Fruit fly (Drosophila melanogaster): Measurements from ENCODE around the gene TrissinR.

Gene TrissinR

DNA sequence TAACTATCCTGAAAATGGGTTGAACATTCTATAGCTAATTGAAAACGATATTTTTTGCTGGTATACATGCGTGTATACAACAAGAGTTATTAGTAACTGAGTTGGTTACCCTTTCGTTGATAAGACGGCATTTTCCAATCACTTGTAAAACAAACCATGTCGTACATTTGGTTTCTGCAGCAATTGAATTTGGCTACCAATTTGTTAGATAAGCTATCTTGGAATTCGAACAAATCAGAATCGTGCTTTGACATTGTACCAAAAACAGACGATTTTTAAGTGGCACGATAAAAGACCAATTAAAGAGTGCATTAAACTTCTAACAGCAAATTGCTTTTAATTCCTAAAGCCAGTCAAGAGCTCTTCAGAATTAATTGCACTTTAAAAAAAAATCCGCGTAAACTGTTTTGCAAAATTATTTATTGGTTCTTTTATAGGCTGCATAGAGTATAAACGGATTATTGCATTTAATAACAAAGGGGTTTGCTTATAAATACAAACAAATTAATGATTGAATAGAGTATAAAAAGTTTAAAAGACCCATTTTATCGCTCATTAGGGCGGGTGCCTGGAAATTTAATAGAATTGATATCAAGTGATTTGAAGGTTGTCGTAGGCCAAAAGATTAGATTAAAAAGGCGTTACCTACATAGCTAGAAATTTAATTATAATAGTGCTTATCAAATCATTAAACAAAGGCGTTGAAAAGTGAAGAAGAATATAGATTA is 32.8 kb upstream of the TrissinR start (continued):
- TF ChIP-seq CrebB (tag; optimal IDR thresholded peaks at IDR 0.05) (no peak), ewg (GFP tag; optimal IDR thresholded peaks at IDR 0.05) (no peak), Vsx1 (GFP tag; optimal IDR thresholded peaks at IDR 0.05) (no peak), CG4730 (GFP tag; IDR thresholded peaks at IDR 0.05) (no peak), fru (optimal IDR thresholded peaks at IDR 0.05) (no peak), CG7556 (GFP tag; optimal IDR thresholded peaks at IDR 0.05) (no peak), CG1603 (tag; optimal IDR thresholded peaks at IDR 0.05) (no peak), sens-2 (GFP tag; IDR thresholded peaks at IDR 0.05) (0 out of 2 replicates have a peak, but pooled peaks have one; percentile 34), CG1024 (GFP tag; IDR thresholded peaks at IDR 0.05) (no peak), Dll (GFP tag; IDR thresholded peaks at IDR 0.05; ENCODE audit: partially characterized antibody) (no peak), CG2678 (tag; optimal IDR thresholded peaks at IDR 0.05) (peak; percentile 10), sima (GFP tag; optimal IDR thresholded peaks at IDR 0.05) (no peak), CG15269 (tag; optimal IDR thresholded peaks at IDR 0.05) (peak; percentile 25), E2f2 (GFP tag; IDR thresholded peaks at IDR 0.05) (no peak), CG31388 (GFP tag; optimal IDR thresholded peaks at IDR 0.05) (no peak), Lim3 (GFP tag; IDR thresholded peaks at IDR 0.05) (no peak), wek (GFP tag; optimal IDR thresholded peaks at IDR 0.05) (no peak), Bteb2 (GFP tag; optimal IDR thresholded peaks at IDR 0.05) (no peak), chn (GFP tag; optimal IDR thresholded peaks at IDR 0.05) (no peak), sd (tag; optimal IDR thresholded peaks at IDR 0.05) (peak; percentile 88), Dref (GFP tag; IDR thresholded peaks at IDR 0.05) (no peak), crp (GFP tag; optimal IDR thresholded peaks at IDR 0.05) (no peak), lilli (GFP tag; optimal IDR thresholded peaks at IDR 0.05) (no peak), exex (tag; optimal IDR thresholded peaks at IDR 0.05) (peak; percentile 95), CG11247 (GFP tag; IDR thresholded peaks at IDR 0.05) (no peak), sim (GFP tag; IDR thresholded peaks at IDR 0.05) (no peak), Oli (tag; optimal IDR thresholded peaks at IDR 0.05) (no peak), Doc3 (GFP tag; IDR thresholded peaks at IDR 0.05; ENCODE audit: partially characterized antibody) (no peak), YL-1 (GFP tag; optimal IDR thresholded peaks at IDR 0.05) (no peak), CG10366 (GFP tag; IDR thresholded peaks at IDR 0.05) (no peak), gt (GFP tag; IDR thresholded peaks at IDR 0.05) (no peak), Ets65A (GFP tag) (no peak), mirr (GFP tag; optimal IDR thresholded peaks at IDR 0.05) (peak; percentile 94), sob (GFP tag; IDR thresholded peaks at IDR 0.05) (no peak), sr (GFP tag; IDR thresholded peaks at IDR 0.05) (no peak), CG18476 (GFP tag; optimal IDR thresholded peaks at IDR 0.05) (no peak), Dbx (GFP tag; IDR thresholded peaks at IDR 0.05) (no peak), Fer1 (GFP tag; optimal IDR thresholded peaks at IDR 0.05) (no peak), CG12236 (GFP tag; optimal IDR thresholded peaks at IDR 0.05) (no peak), CG43689 (GFP tag; IDR thresholded peaks at IDR 0.05) (no peak), bigmax (GFP tag; optimal IDR thresholded peaks at IDR 0.05) (no peak)

DNA sequence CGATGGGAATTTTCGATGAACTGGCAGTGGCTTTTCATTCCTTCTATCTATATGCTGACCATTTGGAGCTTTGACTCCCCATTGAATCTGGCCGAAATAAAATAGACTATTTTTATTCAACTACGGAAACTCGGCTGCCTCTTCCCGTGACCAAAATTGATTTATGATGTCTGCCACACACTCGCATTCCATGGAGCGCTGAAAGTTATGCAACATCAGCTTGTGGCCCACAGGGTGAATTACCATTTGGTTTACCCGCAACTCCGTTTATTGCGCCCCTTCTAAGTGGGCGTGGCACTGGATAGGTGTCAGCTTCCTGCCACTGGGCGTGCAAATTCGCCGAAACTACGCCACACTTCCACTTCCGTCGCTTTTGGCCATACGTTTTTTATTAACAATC is 30.7 kb upstream of the TrissinR start:
- TF ChIP-seq sd (tag; optimal IDR thresholded peaks at IDR 0.05) (peak; percentile 63), Pdp1 (GFP tag; optimal IDR thresholded peaks at IDR 0.05) (peak in 1 of 2 experiments; percentile 56), ewg (GFP tag; optimal IDR thresholded peaks at IDR 0.05) (no peak), zen (tag; optimal IDR thresholded peaks at IDR 0.05) (no peak), chinmo (GFP tag; IDR thresholded peaks at IDR 0.05; ENCODE audit: partially characterized antibody) (0 out of 4 replicates have a peak, but pooled peaks have one; percentile 25)
